Fruit fly (Drosophila melanogaster) whole organism, embryonic: ENCODE measurements around the gene Hsp110.
A peak's percentile ranks its signal among the peaks of the same experiment; 100 is the strongest.

Experiments
- BEAF-32 ChIP-seq: fragments of 200-800 bp; sonication (Bioruptor generic); optimal IDR thresholded peaks from 3 replicates; lab custom pipeline; 2017; ENCODE audit warnings: missing biosample characterization, missing genetic modification characterization, mild to moderate bottlenecking, moderate library complexity, missing genetic modification reagents
- Bteb2 ChIP-seq: fragments of 200-800 bp; sonication (Bioruptor generic); optimal IDR thresholded peaks from 2 replicates; lab custom pipeline; 2016; ENCODE audit warnings: missing biosample characterization, missing genetic modification characterization
- CG12155 ChIP-seq: fragments of 200-800 bp; sonication (Bioruptor generic); optimal IDR thresholded peaks from 3 replicates; lab custom pipeline; 2016; ENCODE audit warnings: missing biosample characterization, missing genetic modification characterization
- CG15479 ChIP-seq: fragments of 200-800 bp; sonication (Bioruptor generic); optimal IDR thresholded peaks from 3 replicates; lab custom pipeline; 2019; ENCODE audit warnings: missing biosample characterization, mild to moderate bottlenecking, missing genetic modification characterization, moderate library complexity
- CG1603 ChIP-seq: fragments of 200-800 bp; sonication (Bioruptor generic); optimal IDR thresholded peaks from 2 replicates; lab custom pipeline; 2019; ENCODE audit warnings: missing biosample characterization, mild to moderate bottlenecking, missing genetic modification characterization, moderate library complexity
- CG17361 ChIP-seq: fragments of 200-800 bp; sonication (Bioruptor generic); IDR thresholded peaks from 3 replicates; pipeline ENCODE4 v1.3.6; 2022; ENCODE audit warnings: missing biosample characterization, missing genetic modification characterization
- CG2116 ChIP-seq: fragments of 200-800 bp; sonication (Bioruptor generic); optimal IDR thresholded peaks from 3 replicates; lab custom pipeline; 2018; ENCODE audit warnings: missing biosample characterization, mild to moderate bottlenecking, missing genetic modification characterization
- CG2120 ChIP-seq: fragments of 200-800 bp; sonication (Bioruptor generic); optimal IDR thresholded peaks from 3 replicates; lab custom pipeline; 2016; ENCODE audit warnings: missing biosample characterization, missing genetic modification characterization
- CG2712 ChIP-seq: fragments of 200-800 bp; optimal IDR thresholded peaks from 3 replicates; lab custom pipeline; 2019; ENCODE audit warnings: missing biosample characterization, mild to moderate bottlenecking, missing genetic modification characterization, moderate library complexity
- CG30020 ChIP-seq: fragments of 200-800 bp; optimal IDR thresholded peaks from 2 replicates; lab custom pipeline; 2019; ENCODE audit warnings: missing biosample characterization, mild to moderate bottlenecking, missing genetic modification characterization, moderate library complexity
- CG3065 ChIP-seq: fragments of 200-800 bp; sonication (Bioruptor generic); optimal IDR thresholded peaks from 2 replicates; lab custom pipeline; 2016; ENCODE audit warnings: missing biosample characterization, missing genetic modification characterization
- CG32767 ChIP-seq: fragments of 200-800 bp; sonication (Bioruptor generic); IDR thresholded peaks from 2 replicates; pipeline ENCODE4 v1.3.6; 2022; ENCODE audit warnings: missing biosample characterization, missing genetic modification characterization
- CG6654 ChIP-seq: fragments of 200-800 bp; sonication (Bioruptor generic); optimal IDR thresholded peaks from 2 replicates; lab custom pipeline; 2017; ENCODE audit warnings: missing biosample characterization, mild to moderate bottlenecking, missing genetic modification characterization
- CG9215 ChIP-seq: fragments of 200-800 bp; sonication (Bioruptor generic); IDR thresholded peaks from 2 replicates; pipeline ENCODE4 v1.3.6; 2022; ENCODE audit warnings: missing biosample characterization, missing genetic modification characterization
- CG9797 ChIP-seq: fragments of 200-800 bp; sonication (Bioruptor generic); optimal IDR thresholded peaks from 3 replicates; lab custom pipeline; 2018; ENCODE audit warnings: missing biosample characterization, mild to moderate bottlenecking, missing genetic modification characterization
- CG9932 ChIP-seq: fragments of 200-800 bp; sonication (Bioruptor generic); IDR thresholded peaks from 2 replicates; pipeline ENCODE4 v1.3.6; 2022; ENCODE audit warnings: missing biosample characterization, missing genetic modification characterization
- D19A ChIP-seq: fragments of 200-800 bp; optimal IDR thresholded peaks from 3 replicates; lab custom pipeline; 2019; ENCODE audit warnings: missing biosample characterization, mild to moderate bottlenecking, missing genetic modification characterization, moderate library complexity
- Dip3 ChIP-seq: fragments of 200-800 bp; sonication (Bioruptor generic); optimal IDR thresholded peaks from 3 replicates; lab custom pipeline; 2016; ENCODE audit warnings: missing biosample characterization, missing genetic modification characterization
- Dp ChIP-seq: fragments of 200-800 bp; sonication (Bioruptor generic); optimal IDR thresholded peaks from 2 replicates; lab custom pipeline; 2018; ENCODE audit warnings: missing biosample characterization, mild to moderate bottlenecking, missing genetic modification characterization, moderate library complexity
- E2f1 ChIP-seq: fragments of 200-800 bp; sonication (Bioruptor generic); IDR thresholded peaks from 2 replicates; pipeline ENCODE4 v1.3.6; 2022; ENCODE audit warnings: missing biosample characterization, missing genetic modification characterization
- E2f2 ChIP-seq: fragments of 200-800 bp; sonication (Bioruptor generic); IDR thresholded peaks from 2 replicates; pipeline ENCODE4 v1.3.6; 2022; ENCODE audit warnings: missing biosample characterization, missing genetic modification characterization
- HLH3B ChIP-seq: fragments of 200-800 bp; sonication (Bioruptor generic); IDR thresholded peaks from 2 replicates; pipeline ENCODE4 v1.3.6; 2022; ENCODE audit warnings: missing biosample characterization, missing genetic modification characterization
- Hr3 ChIP-seq: fragments of 200-800 bp; sonication (Bioruptor generic); optimal IDR thresholded peaks from 3 replicates; lab custom pipeline; 2016; ENCODE audit warnings: missing biosample characterization, missing genetic modification characterization
- MBD-R2 ChIP-seq: fragments of 200-800 bp; sonication (Bioruptor generic); IDR thresholded peaks from 2 replicates; pipeline ENCODE4 v1.3.6; 2022; ENCODE audit warnings: missing biosample characterization, missing genetic modification characterization
- MESR4 ChIP-seq: fragments of 200-800 bp; sonication (Bioruptor generic); optimal IDR thresholded peaks from 2 replicates; lab custom pipeline; 2018; ENCODE audit warnings: missing biosample characterization, mild to moderate bottlenecking, missing genetic modification characterization, moderate library complexity
- MTF-1 ChIP-seq: fragments of 200-800 bp; sonication (Bioruptor generic); optimal IDR thresholded peaks from 2 replicates; lab custom pipeline; 2018; ENCODE audit warnings: missing biosample characterization, mild to moderate bottlenecking, missing genetic modification characterization, borderline replicate concordance
- NFAT ChIP-seq: fragments of 200-800 bp; sonication (Bioruptor generic); IDR thresholded peaks from 2 replicates; pipeline ENCODE4 v1.3.6; 2022; ENCODE audit warnings: missing biosample characterization, missing genetic modification characterization
- Oaz ChIP-seq: fragments of 200-800 bp; sonication (Bioruptor generic); IDR thresholded peaks from 2 replicates; pipeline ENCODE4 v1.3.6; 2022; ENCODE audit warnings: missing biosample characterization, missing genetic modification characterization
- Ptx1 ChIP-seq: fragments of 200-800 bp; sonication (Bioruptor generic); IDR thresholded peaks from 2 replicates; pipeline ENCODE4 v1.3.6; 2022; ENCODE audit warnings: missing biosample characterization, missing genetic modification characterization
- crp ChIP-seq, 2 experiments: fragments of 200-800 bp; sonication (Bioruptor generic); optimal IDR thresholded peaks; 2 replicates in 1 of 2; 3 replicates in 1 of 2; lab custom pipeline; 2017; ENCODE audit warnings: missing biosample characterization in 2 of 2, missing genetic modification characterization in 2 of 2, mild to moderate bottlenecking in 1 of 2, moderate library complexity in 1 of 2
- gem ChIP-seq: fragments of 200-800 bp; sonication (Bioruptor generic); optimal IDR thresholded peaks from 2 replicates; lab custom pipeline; 2019; ENCODE audit warnings: missing biosample characterization, mild to moderate bottlenecking, missing genetic modification characterization, moderate library complexity
- gfzf ChIP-seq: fragments of 200-800 bp; sonication (Bioruptor generic); optimal IDR thresholded peaks from 2 replicates; lab custom pipeline; 2016; ENCODE audit warnings: missing biosample characterization, mild to moderate bottlenecking, missing genetic modification characterization, moderate library complexity
- grau ChIP-seq: fragments of 200-800 bp; optimal IDR thresholded peaks from 3 replicates; lab custom pipeline; 2019; ENCODE audit warnings: missing biosample characterization, mild to moderate bottlenecking, missing genetic modification characterization, moderate library complexity
- grn ChIP-seq: fragments of 200-800 bp; sonication (Bioruptor generic); optimal IDR thresholded peaks from 3 replicates; lab custom pipeline; 2017; ENCODE audit warnings: missing biosample characterization, missing genetic modification characterization
- nmo ChIP-seq: fragments of 200-800 bp; sonication (Bioruptor generic); optimal IDR thresholded peaks from 2 replicates; lab custom pipeline; 2018; ENCODE audit warnings: missing biosample characterization, mild to moderate bottlenecking, missing genetic modification characterization, moderate library complexity
- otp ChIP-seq: fragments of 200-800 bp; sonication (Bioruptor generic); IDR thresholded peaks from 3 replicates; pipeline ENCODE4, ENCODE4 v1.3.6; 2022; ENCODE audit warnings: missing biosample characterization, missing genetic modification characterization
- psq ChIP-seq: fragments of 200-800 bp; sonication (Bioruptor generic); optimal IDR thresholded peaks from 2 replicates; lab custom pipeline; 2017; ENCODE audit warnings: missing biosample characterization, missing genetic modification characterization
- pzg ChIP-seq: fragments of 200-800 bp; sonication (Bioruptor generic); optimal IDR thresholded peaks from 3 replicates; lab custom pipeline; 2018; ENCODE audit warnings: missing biosample characterization, mild to moderate bottlenecking, missing genetic modification characterization, moderate library complexity
- repo ChIP-seq: fragments of 200-800 bp; sonication (Bioruptor generic); optimal IDR thresholded peaks from 2 replicates; lab custom pipeline; 2016; ENCODE audit warnings: missing biosample characterization, missing genetic modification characterization
- row ChIP-seq: fragments of 200-800 bp; sonication (Bioruptor generic); IDR thresholded peaks from 3 replicates; pipeline ENCODE4 v1.3.6; 2022; ENCODE audit warnings: missing biosample characterization, missing genetic modification characterization
- sens ChIP-seq: fragments of 200-800 bp; sonication (Bioruptor generic); peaks from one replicate; lab custom pipeline; 2016; ENCODE audit warnings: missing biosample characterization, missing genetic modification characterization
- stwl ChIP-seq: fragments of 200-800 bp; sonication (Bioruptor generic); optimal IDR thresholded peaks from 3 replicates; lab custom pipeline; 2018; ENCODE audit warnings: missing biosample characterization, mild to moderate bottlenecking, missing genetic modification characterization, moderate library complexity
- tin ChIP-seq: fragments of 200-800 bp; sonication (Bioruptor generic); optimal IDR thresholded peaks from 3 replicates; lab custom pipeline; 2016; ENCODE audit warnings: missing biosample characterization, missing genetic modification characterization
- twi ChIP-seq: fragments of 200-800 bp; optimal IDR thresholded peaks from 2 replicates; lab custom pipeline; 2019; ENCODE audit warnings: missing biosample characterization, mild to moderate bottlenecking, missing genetic modification characterization, moderate library complexity
- zfh2 ChIP-seq: fragments of 200-800 bp; sonication (Bioruptor generic); optimal IDR thresholded peaks from 2 replicates; lab custom pipeline; 2016; ENCODE audit warnings: missing biosample characterization, missing genetic modification characterization

The Hsp110 gene

dm6 chr3L:13996992-13997391 is 39.8 kb upstream of the Hsp110 start, which contains the start of gene CG17361 (continued):
- TF ChIP-seq MESR4 (GFP tag; lab: Kevin White, UChicago) = peak; percentile 8
- TF ChIP-seq Ptx1 (GFP tag; lab: Robert Waterston, UW) = peak; percentile 27; the same call in 1 of the 2 replicates
- TF ChIP-seq gem (tag; lab: Kevin White, UChicago) = peak; percentile 27
- peak; percentile 44 for TF ChIP-seq CG9797 (GFP tag; lab: Kevin White, UChicago)
- peak; percentile 19 for TF ChIP-seq D19A
- no peak for TF ChIP-seq CG9215
- TF ChIP-seq nmo (GFP tag; lab: Kevin White, UChicago) = peak; percentile 7
- TF ChIP-seq MBD-R2 (GFP tag; lab: Robert Waterston, UW) = peak; percentile 77
- TF ChIP-seq grau (tag; lab: Kevin White, UChicago) = peak; percentile 36
- no peak for TF ChIP-seq psq
- TF ChIP-seq CG3065 = no peak
- TF ChIP-seq CG17361 (GFP tag; lab: Robert Waterston, UW) = peak; percentile 61; the same call in 2 of the 3 replicates
- TF ChIP-seq gfzf = peak; percentile 61
- no peak for TF ChIP-seq twi (tag; lab: Kevin White, UChicago)
- peak; percentile 81 for TF ChIP-seq row (GFP tag; lab: Robert Waterston, UW)
- peak; percentile 62 for TF ChIP-seq CG6654 (GFP tag; lab: Kevin White, UChicago)
- no peak for TF ChIP-seq CG32767 (GFP tag; lab: Robert Waterston, UW)
- TF ChIP-seq repo (GFP tag; lab: Kevin White, UChicago) = no peak
- TF ChIP-seq CG2712 (tag; lab: Kevin White, UChicago) = peak; percentile 15
- TF ChIP-seq stwl (tag; lab: Kevin White, UChicago) = peak; percentile 43
- peak; percentile 16; the same call in 1 of the 2 replicates for TF ChIP-seq CG9932 (GFP tag; lab: Robert Waterston, UW)
- TF ChIP-seq CG1603 (tag; lab: Kevin White, UChicago) = peak; percentile 20
- no peak for TF ChIP-seq Bteb2 (GFP tag; lab: Kevin White, UChicago)
- no peak for TF ChIP-seq Hr3 (GFP tag; lab: Kevin White, UChicago)
- peak; percentile 38 for TF ChIP-seq pzg (GFP tag; lab: Kevin White, UChicago)
- TF ChIP-seq HLH3B = no peak
- TF ChIP-seq, all 482 proteins: peak for 30

DNA sequence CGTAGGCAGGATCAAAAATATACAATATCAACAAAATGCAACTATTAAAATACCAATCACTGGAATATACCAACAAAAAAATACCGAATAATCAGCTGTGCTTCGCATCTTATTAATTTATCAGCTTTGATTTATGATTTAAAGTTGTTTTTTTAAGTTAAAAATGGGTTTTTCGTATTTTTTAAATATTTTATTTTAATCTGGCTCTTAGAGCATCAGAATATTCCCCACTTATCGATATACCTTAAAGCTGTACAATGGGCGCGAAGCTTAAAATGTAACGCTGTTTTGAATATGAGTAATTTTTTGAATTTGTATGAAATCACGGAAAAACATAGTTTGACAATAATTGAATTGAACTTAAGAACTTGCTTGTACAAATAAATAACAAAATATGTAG is 37.6 kb upstream of the Hsp110 start, which contains the start of gene CG17359:
Gene CG17359, minus strand, starts transcription at position 48 of the 400 bp plus-strand sequence.
- no peak for TF ChIP-seq NFAT (GFP tag; lab: Robert Waterston, UW)
- TF ChIP-seq CG30020 (tag; lab: Kevin White, UChicago) = no peak
- no peak for TF ChIP-seq E2f1 (GFP tag; lab: Robert Waterston, UW)
- TF ChIP-seq grn (GFP tag; lab: Kevin White, UChicago) = no peak
- TF ChIP-seq tin (GFP tag; lab: Kevin White, UChicago) = no peak
- TF ChIP-seq crp (GFP tag; optimal IDR thresholded peaks at IDR 0.05; lab: Kevin White, UChicago) = peak in 1 of 2 experiments; percentile 73
- peak; percentile 5 for TF ChIP-seq BEAF-32 (GFP tag; lab: Kevin White, UChicago)
- TF ChIP-seq E2f2 (GFP tag; lab: Robert Waterston, UW) = peak; percentile 63; the same call in 1 of the 2 replicates
- TF ChIP-seq CG2120 = no peak
- peak; percentile 59 for TF ChIP-seq sens (GFP tag; lab: Kevin White, UChicago)
- TF ChIP-seq zfh2 (GFP tag; lab: Kevin White, UChicago) = no peak
- TF ChIP-seq Dp (GFP tag; lab: Kevin White, UChicago) = peak; percentile 39
- TF ChIP-seq otp (GFP tag; lab: Robert Waterston, UW) = no peak
- no peak for TF ChIP-seq Oaz (GFP tag; lab: Robert Waterston, UW)
- TF ChIP-seq gfzf = peak; percentile 18
- no peak for TF ChIP-seq CG12155
- TF ChIP-seq MTF-1 (GFP tag; lab: Kevin White, UChicago) = no peak
- no peak for TF ChIP-seq CG15479 (GFP tag; lab: Kevin White, UChicago)
- TF ChIP-seq Dip3 (GFP tag; lab: Kevin White, UChicago) = no peak
- peak; percentile 78 for TF ChIP-seq CG2116 (GFP tag; lab: Kevin White, UChicago)
- peak; percentile 14 for TF ChIP-seq stwl (tag; lab: Kevin White, UChicago)
- TF ChIP-seq, all 482 proteins: peak for 8
